Fruit fly (Drosophila melanogaster) whole organism, wandering third instar larva: ENCODE measurements around the gene Ced-12.

ENCODE experiments used
- Abd-B ChIP-seq: fragments of >200 bp; optimal IDR thresholded peaks from 2 replicates; lab custom pipeline; 2017; ENCODE audit warnings: missing biosample characterization, missing genetic modification characterization
- CG32264 ChIP-seq: fragments of 200-800 bp; sonication (Bioruptor generic); optimal IDR thresholded peaks from 2 replicates; lab custom pipeline; 2016; ENCODE audit warnings: missing biosample characterization, missing genetic modification characterization
- CG9705 ChIP-seq: fragments of 200-800 bp; sonication (Bioruptor generic); optimal IDR thresholded peaks from 2 replicates; lab custom pipeline; 2018; ENCODE audit warnings: missing biosample characterization, mild to moderate bottlenecking, missing genetic modification characterization
- CrebA ChIP-seq: fragments of 200-800 bp; sonication (Bioruptor generic); optimal IDR thresholded peaks from 2 replicates; lab custom pipeline; 2016; ENCODE audit warnings: missing biosample characterization, mild to moderate bottlenecking, missing genetic modification characterization, borderline replicate concordance
- Dif ChIP-seq: fragments of 200-275, 200-300 bp; sonication (Bioruptor generic); optimal IDR thresholded peaks from 2 replicates; lab custom pipeline; 2018; ENCODE audit warnings: missing biosample characterization, missing genetic modification characterization; ENCODE audit not compliant: partially characterized antibody
- Hnf4 ChIP-seq: fragments of 200-800 bp; sonication (Bioruptor generic); optimal IDR thresholded peaks from 2 replicates; lab custom pipeline; 2016; ENCODE audit warnings: missing biosample characterization, mild to moderate bottlenecking, missing genetic modification characterization
- Hr78 ChIP-seq: fragments of >200 bp; optimal IDR thresholded peaks from 2 replicates; lab custom pipeline; 2017; ENCODE audit warnings: missing biosample characterization, missing genetic modification characterization
- Hr83 ChIP-seq: fragments of 200-300 bp; sonication (Bioruptor generic); optimal IDR thresholded peaks from 2 replicates; lab custom pipeline; 2016; ENCODE audit warnings: missing biosample characterization, mild to moderate bottlenecking, missing genetic modification characterization, moderate library complexity; ENCODE audit not compliant: poor library complexity, severe bottlenecking
- Jra ChIP-seq: sonication (Bioruptor generic); optimal IDR thresholded peaks from 2 replicates; lab custom pipeline; 2016; ENCODE audit warnings: missing biosample characterization, missing genetic modification characterization
- Myc ChIP-seq: fragments of >200 bp; optimal IDR thresholded peaks from 2 replicates; lab custom pipeline; 2017
- N ChIP-seq: fragments of >200 bp; optimal IDR thresholded peaks from 2 replicates; lab custom pipeline; 2018; ENCODE audit warnings: missing biosample characterization, missing external identifiers, missing genetic modification characterization
- OdsH ChIP-seq: fragments of 200-800 bp; sonication (Bioruptor generic); optimal IDR thresholded peaks from 2 replicates; lab custom pipeline; 2016; ENCODE audit warnings: missing biosample characterization, mild to moderate bottlenecking, missing genetic modification characterization
- Rel ChIP-seq, 2 experiments: fragments of 200-800 bp; sonication (Bioruptor generic) in 1 of 2; optimal IDR thresholded peaks; 2 replicates in 1 of 2; 3 replicates in 1 of 2; lab custom pipeline; 2016 to 2019; ENCODE audit warnings: mild to moderate bottlenecking in 2 of 2, missing biosample characterization in 2 of 2, missing genetic modification characterization in 2 of 2, moderate library complexity in 1 of 2
- Sp1 ChIP-seq: fragments of 200-800 bp; sonication (Bioruptor generic); optimal IDR thresholded peaks from 3 replicates; lab custom pipeline; 2019; ENCODE audit warnings: missing biosample characterization, mild to moderate bottlenecking, missing genetic modification characterization, moderate library complexity
- Vsx2 ChIP-seq: fragments of 200-300, 225-300 bp; sonication (Bioruptor generic); optimal IDR thresholded peaks from 2 replicates; lab custom pipeline; 2018; ENCODE audit warnings: missing biosample characterization, missing genetic modification characterization; ENCODE audit not compliant: partially characterized antibody
- br ChIP-seq: fragments of 200-800 bp; sonication (Bioruptor generic); optimal IDR thresholded peaks from 2 replicates; lab custom pipeline; 2016; ENCODE audit warnings: missing biosample characterization, missing genetic modification characterization
- brk ChIP-seq: fragments of 200-800 bp; sonication (Bioruptor generic); optimal IDR thresholded peaks from 2 replicates; lab custom pipeline; 2016; ENCODE audit warnings: missing biosample characterization, mild to moderate bottlenecking, missing genetic modification characterization
- dl ChIP-seq, 2 experiments: fragments of 175-275, 200-275 bp in 1 of 2; fragments of 200-275 bp in 1 of 2; sonication (Bioruptor generic); optimal IDR thresholded peaks; lab custom pipeline; 2018; ENCODE audit warnings: mild to moderate bottlenecking in 2 of 2, missing biosample characterization in 2 of 2, missing genetic modification characterization in 2 of 2, moderate library complexity in 2 of 2; ENCODE audit not compliant: partially characterized antibody in 2 of 2, insufficient read depth in 1 of 2
- dmrt93B ChIP-seq: fragments of 200-800 bp; sonication (Bioruptor generic); optimal IDR thresholded peaks from 2 replicates; lab custom pipeline; 2018; ENCODE audit warnings: missing biosample characterization, mild to moderate bottlenecking, missing genetic modification characterization
- dsf ChIP-seq: sonication (Bioruptor generic); optimal IDR thresholded peaks from 2 replicates; lab custom pipeline; 2016; ENCODE audit warnings: missing biosample characterization, missing genetic modification characterization, borderline replicate concordance
- ey ChIP-seq: fragments of 200-800 bp; sonication (Bioruptor generic); optimal IDR thresholded peaks from 2 replicates; lab custom pipeline; 2016; ENCODE audit warnings: missing biosample characterization, missing genetic modification characterization
- foxo ChIP-seq, 2 experiments: fragments of 200-800 bp; sonication (Bioruptor generic); optimal IDR thresholded peaks; 2 replicates in 1 of 2; 3 replicates in 1 of 2; lab custom pipeline; 2016 to 2017; ENCODE audit warnings: missing biosample characterization in 2 of 2, missing genetic modification characterization in 2 of 2
- fru ChIP-seq: fragments of 200-800 bp; sonication (Bioruptor generic); optimal IDR thresholded peaks from 3 replicates; lab custom pipeline; 2016; ENCODE audit warnings: missing biosample characterization, mild to moderate bottlenecking, missing genetic modification characterization
- h ChIP-seq: fragments of 200-800 bp; sonication (Bioruptor generic); optimal IDR thresholded peaks from 3 replicates; lab custom pipeline; 2016; ENCODE audit warnings: missing biosample characterization, mild to moderate bottlenecking, missing genetic modification characterization
- jim ChIP-seq: fragments of 175-275, 200-325 bp; sonication (Bioruptor generic); optimal IDR thresholded peaks from 2 replicates; lab custom pipeline; 2016; ENCODE audit warnings: missing biosample characterization, mild to moderate bottlenecking, missing genetic modification characterization
- lola ChIP-seq: fragments of >200 bp; optimal IDR thresholded peaks from 2 replicates; lab custom pipeline; 2017; ENCODE audit warnings: missing biosample characterization, missing genetic modification characterization
- pan ChIP-seq: fragments of >200 bp; optimal IDR thresholded peaks from 2 replicates; lab custom pipeline; 2017
- psq ChIP-seq: fragments of 200-800 bp; sonication (Bioruptor generic); optimal IDR thresholded peaks from 3 replicates; lab custom pipeline; 2017; ENCODE audit warnings: missing biosample characterization, mild to moderate bottlenecking, missing genetic modification characterization, moderate library complexity
- sage ChIP-seq: fragments of 200-800 bp; sonication (Bioruptor generic); optimal IDR thresholded peaks from 2 replicates; lab custom pipeline; 2016; ENCODE audit warnings: missing biosample characterization, mild to moderate bottlenecking, missing genetic modification characterization
- sv ChIP-seq: fragments of 200-800 bp; sonication (Bioruptor generic); optimal IDR thresholded peaks from 3 replicates; lab custom pipeline; 2016; ENCODE audit warnings: missing biosample characterization, missing genetic modification characterization
- woc ChIP-seq: sonication (Bioruptor generic); optimal IDR thresholded peaks from 2 replicates; lab custom pipeline; 2016; ENCODE audit warnings: missing biosample characterization, mild to moderate bottlenecking, missing genetic modification characterization

Ced-12 gene

dm6 chr2L:12079827-12080381 is 17.7 kb upstream of the Ced-12 start:
- TF ChIP-seq dsf (no peak), Hr78 (GFP tag; lab: Kevin White, UChicago) (no peak), Rel (GFP tag; optimal IDR thresholded peaks at IDR 0.05; lab: Kevin White, UChicago) (no peak), Rel (tag; optimal IDR thresholded peaks at IDR 0.05; lab: Kevin White, UChicago) (no peak), CG32264 (GFP tag; lab: Kevin White, UChicago) (no peak), pan (lab: Kevin White, UChicago) (no peak)

dm6 chr2L:12081118-12081665 is 16.4 kb upstream of the Ced-12 start:
- TF ChIP-seq Hnf4 (no peak), CG9705 (no peak), foxo (GFP tag; optimal IDR thresholded peaks at IDR 0.05; lab: Kevin White, UChicago) (no peak), CG32264 (GFP tag; lab: Kevin White, UChicago) (no peak), pan (lab: Kevin White, UChicago) (no peak), dsf (no peak), br (no peak), Rel (GFP tag; optimal IDR thresholded peaks at IDR 0.05; lab: Kevin White, UChicago) (no peak), Rel (tag; optimal IDR thresholded peaks at IDR 0.05; lab: Kevin White, UChicago) (no peak), Dif (no peak), woc (no peak)

dm6 chr2L:12085010-12085409 is 12.6 kb upstream of the Ced-12 start:
- no peak for TF ChIP-seq Hr78 (GFP tag; lab: Kevin White, UChicago)
- no peak for TF ChIP-seq Hnf4
- no peak for TF ChIP-seq OdsH (GFP tag; lab: Kevin White, UChicago)
- TF ChIP-seq lola = no peak
- TF ChIP-seq foxo (GFP tag; optimal IDR thresholded peaks at IDR 0.05; lab: Kevin White, UChicago) = no peak
- TF ChIP-seq CG32264 (GFP tag; lab: Kevin White, UChicago) = no peak

- no peak for TF ChIP-seq pan (lab: Kevin White, UChicago)
- TF ChIP-seq dmrt93B (GFP tag; lab: Kevin White, UChicago) = no peak
- no peak for TF ChIP-seq Hr83 (GFP tag; lab: Kevin White, UChicago)
- no peak for TF ChIP-seq fru (GFP tag; lab: Kevin White, UChicago)
- no peak for TF ChIP-seq N
- TF ChIP-seq psq (GFP tag; lab: Kevin White, UChicago) = no peak
- TF ChIP-seq Sp1 (GFP tag; lab: Kevin White, UChicago) = no peak
- no peak for TF ChIP-seq CrebA (GFP tag; lab: Kevin White, UChicago)
- no peak for TF ChIP-seq Jra
- no peak for TF ChIP-seq ey
- no peak for TF ChIP-seq Myc
Observed at dm6 chr2L:12085619-12086171, 11.9 kb upstream of the Ced-12 start, which contains the start of gene prd. Gene prd, minus strand, starts transcription at chr2L:12085827.

dm6 chr2L:12087442-12087841 is 10.2 kb upstream of the Ced-12 start:
- TF ChIP-seq dl (GFP tag; optimal IDR thresholded peaks at IDR 0.05; lab: Kevin White, UChicago; ENCODE audit: insufficient read depth in 1 of 2, partially characterized antibody in 2 of 2) (no peak), brk (GFP tag; lab: Kevin White, UChicago) (no peak), sage (no peak), h (GFP tag; lab: Kevin White, UChicago) (no peak), jim (GFP tag; lab: Kevin White, UChicago) (no peak), psq (GFP tag; lab: Kevin White, UChicago) (no peak), fru (GFP tag; lab: Kevin White, UChicago) (no peak), Rel (GFP tag; optimal IDR thresholded peaks at IDR 0.05; lab: Kevin White, UChicago) (no peak), Rel (tag; optimal IDR thresholded peaks at IDR 0.05; lab: Kevin White, UChicago) (no peak), sv (GFP tag; lab: Kevin White, UChicago) (no peak), N (no peak), Myc (no peak), Vsx2 (GFP tag; lab: Kevin White, UChicago) (no peak), Sp1 (GFP tag; lab: Kevin White, UChicago) (no peak), dmrt93B (GFP tag; lab: Kevin White, UChicago) (no peak), Abd-B (GFP tag; lab: Kevin White, UChicago) (no peak), Hr83 (GFP tag; lab: Kevin White, UChicago) (no peak), dsf (no peak), CG32264 (GFP tag; lab: Kevin White, UChicago) (no peak)
